Worm (Caenorhabditis elegans): Measurements from ENCODE around the gene sre-38.

- TF ChIP-seq ceh-83 (GFP tag; optimal IDR thresholded peaks at IDR 0.05) = no peak
- no peak for TF ChIP-seq pha-4 (tag; optimal IDR thresholded peaks at IDR 0.05)
- TF ChIP-seq nhr-76 (tag; optimal IDR thresholded peaks at IDR 0.05) = no peak
- TF ChIP-seq unc-62 (GFP tag; optimal IDR thresholded peaks at IDR 0.05) = no peak
These were observed 48.7 kb upstream of the sre-38 start, which contains the start of gene sre-31 for ce11 chrII:12408717-12409116.
